Worm (Caenorhabditis elegans) whole organism, L4 larva: ENCODE results near the gene jbts-14.

ENCODE experiments used
- attf-4 ChIP-seq: sonication (generic microtip); optimal IDR thresholded peaks from 3 replicates; lab custom pipeline; 2017; ENCODE audit warnings: missing biosample characterization, missing genetic modification characterization
- daf-16 ChIP-seq, 3 experiments: sonication (generic microtip); optimal IDR thresholded peaks; 2 replicates each; lab custom pipeline; 2016 to 2017; ENCODE audit warnings: missing genetic modification characterization in 3 of 3, missing genetic modification reagents in 3 of 3, mild to moderate bottlenecking in 2 of 3, missing compliant biosample characterization in 2 of 3, missing biosample characterization in 1 of 3, moderate library complexity in 1 of 3
- lsy-2 ChIP-seq, 2 experiments: fragments of 150-350 bp in 1 of 2; sonication (generic microtip) in 1 of 2; optimal IDR thresholded peaks; 2 replicates each; lab custom pipeline; 2014 to 2017; ENCODE audit warnings: missing biosample characterization in 2 of 2, missing genetic modification characterization in 2 of 2
- madf-5 ChIP-seq, 2 experiments: fragments of 200-800 bp; sonication (Bioruptor generic); IDR thresholded peaks; 2 replicates each; pipeline ENCODE4 v1.3.6; 2022; ENCODE audit warnings: missing compliant biosample characterization in 2 of 2, missing genetic modification characterization in 2 of 2
- skn-1 ChIP-seq: fragments of 150-350 bp; optimal IDR thresholded peaks from 2 replicates; lab custom pipeline; 2014; ENCODE audit warnings: missing biosample characterization, missing genetic modification characterization
- zag-1 ChIP-seq: fragments of 150-350 bp; optimal IDR thresholded peaks from 2 replicates; lab custom pipeline; 2014; ENCODE audit warnings: missing biosample characterization, missing genetic modification characterization

DNA sequence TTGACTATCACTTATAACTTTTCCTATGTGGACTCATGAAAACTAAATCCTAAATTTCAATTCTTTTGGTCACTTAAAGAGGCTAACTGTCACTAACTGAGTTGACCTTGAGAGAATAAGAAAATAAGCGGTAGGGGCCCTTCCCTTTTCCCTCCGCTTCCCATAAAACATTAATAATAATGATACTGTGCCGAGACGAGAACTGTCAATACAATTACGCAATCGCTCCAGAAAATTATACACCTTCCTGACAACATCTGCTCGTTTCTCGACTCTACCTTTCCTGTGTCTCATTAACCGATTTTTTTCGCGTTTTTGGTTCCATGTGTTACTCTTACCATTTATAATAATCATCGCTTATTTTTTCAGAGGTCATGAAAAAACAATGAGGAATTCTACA lies 43.2 kb upstream of the jbts-14 start:
- TF ChIP-seq zag-1 (tag; lab: Kevin White, UChicago) (no peak), skn-1 (tag; lab: Kevin White, UChicago) (no peak), lsy-2 (tag; optimal IDR thresholded peaks at IDR 0.05; lab: Kevin White, UChicago) (no peak), attf-4 (tag; lab: Kevin White, UChicago) (no peak), madf-5 (GFP tag; IDR thresholded peaks at IDR 0.05; lab: Robert Waterston, UW) (no peak), daf-16 (GFP tag; optimal IDR thresholded peaks at IDR 0.05; lab: Kevin White, UChicago) (no peak), daf-16 (tag; optimal IDR thresholded peaks at IDR 0.05; lab: Kevin White, UChicago) (no peak)
